Worm (Caenorhabditis elegans) whole organism, dauer: ENCODE results near the gene lido-2.

Experiments
- unc-62 ChIP-seq: sonication (generic microtip); optimal IDR thresholded peaks from 2 replicates; lab custom pipeline; 2017; ENCODE audit warnings: missing biosample characterization, missing genetic modification reagents, missing genetic modification characterization

The lido-2 gene

ce11 chrX:17080635-17081376, 19.8 kb downstream of the lido-2 start, which contains the start of the genes irld-23 and C08A9.10:
TSS of gene irld-23 (minus strand) at chrX:17080685.
TSS of gene C08A9.10 (plus strand) at chrX:17081179.
- no peak for TF ChIP-seq unc-62 (GFP tag; lab: Kevin White, UChicago)

- TF ChIP-seq unc-62 (GFP tag; lab: Kevin White, UChicago), result no peak
Measured at ce11 chrX:17072088-17072487, 28.5 kb downstream of the lido-2 start, which contains the start of gene C30G4.4. TSS of gene C30G4.4 (minus strand) at chrX:17072188.

ce11 chrX:17070495-17070894, 30.1 kb downstream of the lido-2 start:
- TF ChIP-seq unc-62 (GFP tag; lab: Kevin White, UChicago), result no peak

ce11 chrX:17066937-17067336, 33.6 kb downstream of the lido-2 start:
- no peak for TF ChIP-seq unc-62 (GFP tag; lab: Kevin White, UChicago)

ce11 chrX:17064820-17065219, 35.7 kb downstream of the lido-2 start:
- TF ChIP-seq unc-62 (GFP tag; lab: Kevin White, UChicago), result no peak

ce11 chrX:17063749-17064252, 36.8 kb downstream of the lido-2 start:
- no peak for TF ChIP-seq unc-62 (GFP tag; lab: Kevin White, UChicago)

ce11 chrX:17062165-17062564, 38.4 kb downstream of the lido-2 start:
- no peak for TF ChIP-seq unc-62 (GFP tag; lab: Kevin White, UChicago)

ce11 chrX:17059760-17060159, 40.8 kb downstream of the lido-2 start:
- TF ChIP-seq unc-62 (GFP tag; lab: Kevin White, UChicago), result no peak

ce11 chrX:17058340-17058739, 42.2 kb downstream of the lido-2 start:
- TF ChIP-seq unc-62 (GFP tag; lab: Kevin White, UChicago), result no peak

- no peak for TF ChIP-seq unc-62 (GFP tag; lab: Kevin White, UChicago)
Measured at ce11 chrX:17055836-17056783, 44.4 kb downstream of the lido-2 start.

ce11 chrX:17055481-17055835, 45.1 kb downstream of the lido-2 start, which contains the start of gene gcy-11:
TSS of gene gcy-11 (minus strand) at chrX:17055581.
- no peak for TF ChIP-seq unc-62 (GFP tag; lab: Kevin White, UChicago)

- no peak for TF ChIP-seq unc-62 (GFP tag; lab: Kevin White, UChicago)
Measured at ce11 chrX:17054121-17054520, 46.4 kb downstream of the lido-2 start.
